Fruit fly (Drosophila melanogaster) whole organism, prepupa: ENCODE measurements around the gene sky.

Source experiments
- CG10631 ChIP-seq: fragments of 200-800 bp; sonication (Bioruptor generic); optimal IDR thresholded peaks from 2 replicates; lab custom pipeline; 2016; ENCODE audit warnings: missing biosample characterization, missing genetic modification characterization
- CG10669 ChIP-seq: fragments of 200-800 bp; sonication (Bioruptor generic); optimal IDR thresholded peaks from 3 replicates; lab custom pipeline; 2018; ENCODE audit warnings: missing biosample characterization, mild to moderate bottlenecking, missing genetic modification characterization, moderate library complexity
- CG1621 ChIP-seq: fragments of 200-800 bp; sonication (Bioruptor generic); optimal IDR thresholded peaks from 3 replicates; lab custom pipeline; 2018; ENCODE audit warnings: missing biosample characterization, mild to moderate bottlenecking, missing genetic modification characterization
- CG16779 ChIP-seq: fragments of 200-800 bp; sonication (Bioruptor generic); optimal IDR thresholded peaks from 3 replicates; lab custom pipeline; 2017; ENCODE audit warnings: missing biosample characterization, mild to moderate bottlenecking, missing genetic modification characterization
- CG32006 ChIP-seq: fragments of 200-800 bp; sonication (Bioruptor generic); optimal IDR thresholded peaks from 3 replicates; lab custom pipeline; 2017; ENCODE audit warnings: missing biosample characterization, mild to moderate bottlenecking, missing genetic modification characterization
- CG34406 ChIP-seq: fragments of 200-800 bp; sonication (Bioruptor generic); optimal IDR thresholded peaks from 3 replicates; lab custom pipeline; 2016; ENCODE audit warnings: missing biosample characterization, missing genetic modification characterization
- CG3919 ChIP-seq: fragments of 200-800 bp; sonication (Bioruptor generic); optimal IDR thresholded peaks from 3 replicates; lab custom pipeline; 2016; ENCODE audit warnings: missing biosample characterization, missing genetic modification characterization
- CG4318 ChIP-seq: fragments of 200-800 bp; sonication (Bioruptor generic); optimal IDR thresholded peaks from 3 replicates; lab custom pipeline; 2017; ENCODE audit warnings: missing biosample characterization, mild to moderate bottlenecking, missing genetic modification characterization
- CG6163 ChIP-seq: fragments of 200-800 bp; sonication (Bioruptor generic); IDR thresholded peaks from 3 replicates; pipeline ENCODE4 v1.3.6; 2022; ENCODE audit warnings: missing biosample characterization, missing genetic modification characterization
- CG6792 ChIP-seq: fragments of 200-800 bp; sonication (Bioruptor generic); optimal IDR thresholded peaks from 3 replicates; lab custom pipeline; 2016; ENCODE audit warnings: missing biosample characterization, missing genetic modification characterization
- CG6808 ChIP-seq: fragments of 200-800 bp; sonication (Bioruptor generic); optimal IDR thresholded peaks from 3 replicates; lab custom pipeline; 2017; ENCODE audit warnings: missing biosample characterization, missing genetic modification characterization, mild to moderate bottlenecking, moderate library complexity, missing genetic modification reagents
- CG6854 ChIP-seq: fragments of 200-800 bp; sonication (Bioruptor generic); optimal IDR thresholded peaks from 2 replicates; lab custom pipeline; 2017; ENCODE audit warnings: missing biosample characterization, mild to moderate bottlenecking, missing genetic modification characterization
- CG8119 ChIP-seq: fragments of 200-800 bp; sonication (Bioruptor generic); IDR thresholded peaks from 3 replicates; pipeline ENCODE4 v1.3.6; 2022; ENCODE audit warnings: missing biosample characterization, missing genetic modification characterization
- CG9139 ChIP-seq: fragments of 200-800 bp; sonication (Bioruptor generic); optimal IDR thresholded peaks from 3 replicates; lab custom pipeline; 2017; ENCODE audit warnings: missing biosample characterization, mild to moderate bottlenecking, missing genetic modification characterization
- Eip75B ChIP-seq: fragments of 200-800 bp; sonication (Bioruptor generic); optimal IDR thresholded peaks from 3 replicates; lab custom pipeline; 2016; ENCODE audit warnings: missing biosample characterization, missing genetic modification characterization
- Eip78C ChIP-seq: fragments of 200-800 bp; sonication (Bioruptor generic); peaks from one replicate; lab custom pipeline; 2016; ENCODE audit warnings: missing biosample characterization, missing genetic modification characterization
- Eip93F ChIP-seq: fragments of 200-800 bp; sonication (Bioruptor generic); optimal IDR thresholded peaks from 2 replicates; lab custom pipeline; 2016; ENCODE audit warnings: missing biosample characterization, mild to moderate bottlenecking, missing genetic modification characterization
- Ets96B ChIP-seq: fragments of 200-800 bp; optimal IDR thresholded peaks from 2 replicates; lab custom pipeline; 2019; ENCODE audit warnings: missing biosample characterization, mild to moderate bottlenecking, missing genetic modification characterization, moderate library complexity
- Gug ChIP-seq: fragments of 200-800 bp; sonication (Bioruptor generic); IDR thresholded peaks from 2 replicates; pipeline ENCODE4 v1.3.6; 2022; ENCODE audit warnings: missing biosample characterization, missing genetic modification characterization
- Hr39 ChIP-seq: fragments of 200-800 bp; sonication (Bioruptor generic); optimal IDR thresholded peaks from 2 replicates; lab custom pipeline; 2016; ENCODE audit warnings: missing biosample characterization, missing genetic modification characterization
- Hr4 ChIP-seq: fragments of 200-800 bp; sonication (Bioruptor generic); optimal IDR thresholded peaks from 3 replicates; lab custom pipeline; 2016; ENCODE audit warnings: missing biosample characterization, missing genetic modification characterization
- Met ChIP-seq: fragments of 200-800 bp; sonication (Bioruptor generic); optimal IDR thresholded peaks from 3 replicates; lab custom pipeline; 2016; ENCODE audit warnings: missing biosample characterization, missing genetic modification characterization
- OdsH ChIP-seq: fragments of 200-800 bp; sonication (Bioruptor generic); optimal IDR thresholded peaks from 3 replicates; lab custom pipeline; 2016; ENCODE audit warnings: missing biosample characterization, missing genetic modification characterization
- Smox ChIP-seq: fragments of 200-800 bp; sonication (Bioruptor generic); optimal IDR thresholded peaks from 3 replicates; lab custom pipeline; 2016; ENCODE audit warnings: missing biosample characterization, missing genetic modification characterization
- Sox102F ChIP-seq: fragments of 200-800 bp; sonication (Bioruptor generic); optimal IDR thresholded peaks from 2 replicates; lab custom pipeline; 2016; ENCODE audit warnings: missing biosample characterization, mild to moderate bottlenecking, missing genetic modification characterization
- Sox14 ChIP-seq: fragments of 200-800 bp; sonication (Bioruptor generic); optimal IDR thresholded peaks from 3 replicates; lab custom pipeline; 2016; ENCODE audit warnings: missing biosample characterization, missing genetic modification characterization
- achi ChIP-seq: fragments of 200-800 bp; sonication (Bioruptor generic); optimal IDR thresholded peaks from 3 replicates; lab custom pipeline; 2016; ENCODE audit warnings: missing biosample characterization, missing genetic modification characterization
- acj6 ChIP-seq: fragments of 200-800 bp; sonication (Bioruptor generic); optimal IDR thresholded peaks from 3 replicates; lab custom pipeline; 2016; ENCODE audit warnings: missing biosample characterization, missing genetic modification characterization
- dac ChIP-seq: fragments of 200-800 bp; sonication (Bioruptor generic); optimal IDR thresholded peaks from 2 replicates; lab custom pipeline; 2017; ENCODE audit warnings: missing biosample characterization, mild to moderate bottlenecking, missing genetic modification characterization
- dsx ChIP-seq: fragments of 200-800 bp; optimal IDR thresholded peaks from 3 replicates; lab custom pipeline; 2019; ENCODE audit warnings: missing biosample characterization, mild to moderate bottlenecking, missing genetic modification characterization, moderate library complexity; ENCODE audit not compliant: poor library complexity, severe bottlenecking
- eg ChIP-seq: fragments of 200-800 bp; sonication (Bioruptor generic); IDR thresholded peaks from 3 replicates; pipeline ENCODE4 v1.3.6; 2022; ENCODE audit warnings: missing biosample characterization, missing genetic modification characterization
- esn ChIP-seq: fragments of 200-800 bp; sonication (Bioruptor generic); optimal IDR thresholded peaks from 2 replicates; lab custom pipeline; 2016; ENCODE audit warnings: missing biosample characterization, mild to moderate bottlenecking, missing genetic modification characterization, moderate library complexity
- fd59A ChIP-seq: fragments of 200-800 bp; sonication (Bioruptor generic); optimal IDR thresholded peaks from 2 replicates; lab custom pipeline; 2017; ENCODE audit warnings: missing biosample characterization, mild to moderate bottlenecking, missing genetic modification characterization, missing genetic modification reagents
- fd85E ChIP-seq: fragments of 200-800 bp; sonication (Bioruptor generic); optimal IDR thresholded peaks from 3 replicates; lab custom pipeline; 2016; ENCODE audit warnings: missing biosample characterization, missing genetic modification characterization
- lz ChIP-seq: fragments of 200-800 bp; sonication (Bioruptor generic); optimal IDR thresholded peaks from 3 replicates; lab custom pipeline; 2016; ENCODE audit warnings: missing biosample characterization, missing genetic modification characterization
- salr ChIP-seq, 2 experiments: fragments of 200-800 bp; sonication (Bioruptor generic); optimal IDR thresholded peaks; 3 replicates each; lab custom pipeline; 2016 to 2018; ENCODE audit warnings: missing biosample characterization in 2 of 2, missing genetic modification characterization in 2 of 2, mild to moderate bottlenecking in 1 of 2
- spab ChIP-seq: fragments of 200-800 bp; sonication (Bioruptor generic); optimal IDR thresholded peaks from 2 replicates; lab custom pipeline; 2017; ENCODE audit warnings: missing biosample characterization, mild to moderate bottlenecking, missing genetic modification characterization, missing genetic modification reagents
- ss ChIP-seq, 2 experiments: fragments of 200-800 bp; sonication (Bioruptor generic); optimal IDR thresholded peaks; 2 replicates in 1 of 2; 3 replicates in 1 of 2; lab custom pipeline; 2017 to 2018; ENCODE audit warnings: mild to moderate bottlenecking in 2 of 2, missing biosample characterization in 2 of 2, missing genetic modification characterization in 2 of 2, moderate library complexity in 1 of 2
- svp ChIP-seq: fragments of 200-800 bp; sonication (Bioruptor generic); peaks from one replicate; lab custom pipeline; 2016; ENCODE audit warnings: missing biosample characterization, missing genetic modification characterization
- topi ChIP-seq: fragments of 200-800 bp; sonication (Bioruptor generic); optimal IDR thresholded peaks from 3 replicates; lab custom pipeline; 2016; ENCODE audit warnings: missing biosample characterization, missing genetic modification characterization
- vri ChIP-seq: fragments of 200-800 bp; sonication (Bioruptor generic); optimal IDR thresholded peaks from 3 replicates; lab custom pipeline; 2016; ENCODE audit warnings: missing biosample characterization, mild to moderate bottlenecking, missing genetic modification characterization

sky gene

DNA sequence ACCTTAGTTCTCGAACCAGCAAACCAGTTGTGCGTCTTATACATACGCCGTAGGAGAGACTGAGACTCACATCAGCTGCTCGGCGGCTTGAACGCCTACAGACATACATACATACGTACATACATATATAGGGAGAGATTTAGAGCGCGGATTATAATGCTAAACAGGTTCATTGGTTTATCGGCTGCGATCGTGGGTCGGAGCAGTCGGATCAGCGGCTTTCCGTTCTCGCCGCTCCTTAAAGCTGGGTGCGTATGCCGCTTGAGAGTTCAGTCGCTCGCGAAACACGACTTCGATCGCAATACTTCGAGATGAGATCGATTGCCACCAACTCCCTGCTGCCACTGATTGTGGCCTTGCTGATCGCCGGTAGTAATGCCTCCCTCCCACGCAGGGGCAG is 93.5 kb downstream of the sky start (continued):
- TF ChIP-seq acj6 (GFP tag; lab: Kevin White, UChicago) (no peak), Met (no peak), CG34406 (GFP tag; lab: Kevin White, UChicago) (no peak), Smox (no peak), CG6854 (GFP tag; lab: Kevin White, UChicago) (peak; percentile 20), CG32006 (GFP tag; lab: Kevin White, UChicago) (no peak), dsx (peak; percentile 4), Eip75B (GFP tag; lab: Kevin White, UChicago) (no peak), dac (GFP tag; lab: Kevin White, UChicago) (no peak), CG6792 (GFP tag; lab: Kevin White, UChicago) (no peak), eg (GFP tag; lab: Robert Waterston, UW) (peak; percentile 38; the same call in 2 of the 3 replicates), achi (no peak), topi (GFP tag; lab: Kevin White, UChicago) (no peak), svp (peak; percentile 83), fd59A (GFP tag; lab: Kevin White, UChicago) (no peak)

DNA sequence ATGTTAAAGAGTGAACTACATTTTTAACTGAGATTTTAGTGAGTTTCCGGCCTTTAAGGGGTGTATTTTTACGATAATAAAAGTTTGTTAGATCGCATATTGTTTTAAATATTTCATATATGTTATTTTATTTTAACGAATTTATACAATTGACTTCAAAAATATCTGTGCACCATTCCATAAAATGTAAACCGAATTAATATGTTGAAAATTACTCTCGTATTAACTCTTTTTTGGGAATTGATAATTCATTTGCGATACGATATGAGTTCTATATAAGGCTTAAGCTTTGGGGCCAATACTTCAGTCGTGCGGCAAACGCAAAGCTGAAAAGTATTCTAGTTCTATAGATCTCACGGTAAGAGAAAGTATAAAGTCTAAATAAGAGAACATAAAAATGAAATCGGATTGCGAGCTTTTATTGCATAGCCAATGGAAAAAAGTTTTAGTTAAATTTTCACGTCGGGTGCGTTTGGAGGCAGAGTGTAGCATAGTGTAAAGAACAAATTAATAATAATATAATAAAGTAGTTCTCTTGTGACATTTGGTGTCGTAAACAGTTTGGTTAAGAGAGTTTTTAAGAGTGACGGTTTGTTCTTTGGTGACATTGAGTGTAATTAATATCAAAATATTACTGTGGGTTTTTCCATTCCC is 94.5 kb downstream of the sky start:
- TF ChIP-seq esn (no peak), Eip78C (GFP tag; lab: Kevin White, UChicago) (peak; percentile 33), topi (GFP tag; lab: Kevin White, UChicago) (no peak), CG3919 (GFP tag; lab: Kevin White, UChicago) (no peak), OdsH (GFP tag; lab: Kevin White, UChicago) (no peak), Hr39 (GFP tag; lab: Kevin White, UChicago) (no peak), fd85E (GFP tag; lab: Kevin White, UChicago) (no peak)

DNA sequence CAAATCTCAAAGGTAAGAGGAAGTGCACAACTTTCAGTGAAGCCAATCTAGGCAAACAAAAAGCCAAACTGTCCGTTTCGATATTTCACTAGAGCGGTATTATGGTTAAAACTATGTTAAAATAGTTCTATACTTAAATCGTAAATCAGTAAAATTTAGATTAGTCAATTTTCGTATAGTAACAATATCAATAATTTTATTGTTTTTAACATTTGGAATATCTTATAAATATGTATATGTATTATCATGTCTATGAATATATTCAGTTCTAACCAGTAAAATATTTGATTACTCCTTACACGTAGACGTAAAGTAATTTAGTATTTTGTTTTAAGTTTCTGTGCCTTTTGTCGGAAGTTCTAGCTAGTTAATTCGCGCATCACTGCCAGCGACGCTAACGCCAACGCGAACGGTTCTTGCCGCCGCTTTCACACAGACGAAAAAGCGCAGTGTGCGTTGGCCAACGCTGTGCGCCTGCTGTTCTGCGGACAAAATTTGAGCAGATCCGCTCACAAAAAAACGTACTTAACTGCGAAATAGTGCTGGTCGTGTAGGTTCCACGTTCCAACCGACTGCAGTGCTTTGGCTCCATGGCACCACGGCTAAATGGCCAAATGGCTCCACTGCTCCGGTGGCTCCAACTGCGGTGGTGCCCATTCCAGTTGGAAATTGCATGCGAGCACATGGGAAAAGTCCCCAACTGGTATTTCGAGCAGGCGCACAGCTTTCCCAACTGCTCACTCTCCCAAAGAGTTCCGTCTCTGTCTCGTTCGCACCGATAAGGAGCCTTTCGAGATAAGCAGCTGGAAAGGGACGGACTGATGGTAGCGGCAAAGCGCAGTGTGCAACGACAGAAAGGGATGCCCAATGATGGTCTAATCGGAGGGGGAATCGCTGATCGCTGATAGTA is 95.3 kb downstream of the sky start:
- TF ChIP-seq Ets96B (tag; lab: Kevin White, UChicago): no peak
- TF ChIP-seq CG3919 (GFP tag; lab: Kevin White, UChicago): peak; percentile 37
- no peak for TF ChIP-seq Smox
- TF ChIP-seq Hr4 (GFP tag; lab: Kevin White, UChicago): no peak
- peak; percentile 44 for TF ChIP-seq CG32006 (GFP tag; lab: Kevin White, UChicago)
- TF ChIP-seq Sox102F: peak; percentile 54
- peak; percentile 34 for TF ChIP-seq CG10631
- peak; percentile 40; the same call in 1 of the 3 replicates for TF ChIP-seq CG8119 (GFP tag; lab: Robert Waterston, UW)
- peak; percentile 32 to 41 for TF ChIP-seq ss (GFP tag; optimal IDR thresholded peaks at IDR 0.05; lab: Kevin White, UChicago)
- peak; percentile 73; the same call in 2 of the 3 replicates for TF ChIP-seq CG6163 (GFP tag; lab: Robert Waterston, UW)
- no peak for TF ChIP-seq CG6792 (GFP tag; lab: Kevin White, UChicago)
- peak; percentile 85 for TF ChIP-seq vri (GFP tag; lab: Kevin White, UChicago)
- peak; percentile 93 for TF ChIP-seq svp
- TF ChIP-seq Eip78C (GFP tag; lab: Kevin White, UChicago): peak; percentile 59
- TF ChIP-seq CG9139: peak; percentile 56
- peak; percentile 32 for TF ChIP-seq dsx
- peak; percentile 2 for TF ChIP-seq CG16779 (tag; lab: Kevin White, UChicago)
- peak; percentile 3 for TF ChIP-seq dac (GFP tag; lab: Kevin White, UChicago)
- TF ChIP-seq CG4318 (GFP tag; lab: Kevin White, UChicago): peak; percentile 7
- peak; percentile 99 for TF ChIP-seq CG6808 (GFP tag; lab: Kevin White, UChicago)
- TF ChIP-seq Met: no peak
- peak in 1 of 2 experiments; percentile 18 for TF ChIP-seq salr (GFP tag; optimal IDR thresholded peaks at IDR 0.05; lab: Kevin White, UChicago)
- TF ChIP-seq Sox14 (GFP tag; lab: Kevin White, UChicago): peak; percentile 44
- TF ChIP-seq fd59A (GFP tag; lab: Kevin White, UChicago): peak; percentile 32
- no peak for TF ChIP-seq CG10669 (GFP tag; lab: Kevin White, UChicago)
- TF ChIP-seq acj6 (GFP tag; lab: Kevin White, UChicago): peak; percentile 22
- TF ChIP-seq esn: peak; percentile 20
- TF ChIP-seq CG6854 (GFP tag; lab: Kevin White, UChicago): peak; percentile 74
- TF ChIP-seq spab (GFP tag; lab: Kevin White, UChicago): peak; percentile 11
- peak; percentile 90 for TF ChIP-seq CG1621
- no peak for TF ChIP-seq lz
- peak; percentile 19 for TF ChIP-seq topi (GFP tag; lab: Kevin White, UChicago)
- peak; percentile 89 for TF ChIP-seq Eip93F
- peak; percentile 28; the same call in 1 of the 2 replicates for TF ChIP-seq Gug (GFP tag; lab: Robert Waterston, UW)
- TF ChIP-seq, all 60 proteins: peak for 27
